Worm (Caenorhabditis elegans) whole organism, midembryonic: ENCODE measurements around the gene ent-2.

Experiments used
- T22C8.4 ChIP-seq: fragments of 200-800 bp; sonication (Bioruptor generic); IDR thresholded peaks from 2 replicates; pipeline ENCODE4 v1.3.6; 2022; ENCODE audit warnings: missing genetic modification characterization, missing compliant biosample characterization
- cog-1 ChIP-seq: sonication (generic microtip); optimal IDR thresholded peaks from 2 replicates; lab custom pipeline; 2016; ENCODE audit warnings: missing genetic modification characterization, missing compliant biosample characterization
- flt-1 ChIP-seq: fragments of 200-800 bp; sonication (Bioruptor generic); IDR thresholded peaks from 2 replicates; pipeline ENCODE4 v1.3.6; 2022; ENCODE audit warnings: missing genetic modification characterization, missing compliant biosample characterization
- ref-1 ChIP-seq: fragments of 200-800 bp; sonication (Bioruptor generic); conservative IDR thresholded peaks from 2 replicates; pipeline ENCODE4 v1.3.6; 2022; ENCODE audit warnings: missing genetic modification reagents, missing genetic modification characterization, missing compliant biosample characterization
- tab-1 ChIP-seq: fragments of 200-800 bp; sonication (Bioruptor generic); IDR thresholded peaks from 2 replicates; pipeline ENCODE4 v1.3.6; 2022; ENCODE audit warnings: missing genetic modification characterization, missing compliant biosample characterization
- ztf-29 ChIP-seq: fragments of 200-800 bp; sonication (Bioruptor generic); IDR thresholded peaks from 2 replicates; pipeline ENCODE4 v1.3.6; 2022; ENCODE audit warnings: missing genetic modification reagents, missing genetic modification characterization, missing compliant biosample characterization

ce11 chrX:15575460-15575859 lies 25.4 kb upstream of the ent-2 start:
- TF ChIP-seq ztf-29 (no peak), T22C8.4 (GFP tag; lab: Robert Waterston, UW) (no peak), ref-1 (GFP tag; lab: Robert Waterston, UW) (no peak), tab-1 (GFP tag; lab: Robert Waterston, UW) (no peak), cog-1 (tag; lab: Kevin White, UChicago) (no peak), flt-1 (no peak)
